Worm (Caenorhabditis elegans) whole organism, L4 larva: Measurements from ENCODE around the gene elo-7.

Experiments used
- F49E8.2 ChIP-seq: sonication (generic microtip); optimal IDR thresholded peaks from 2 replicates; lab custom pipeline; 2016; ENCODE audit warnings: missing compliant biosample characterization, mild to moderate bottlenecking, missing genetic modification characterization, borderline replicate concordance
- ZK337.2 ChIP-seq: fragments of 200-800 bp; sonication (Bioruptor generic); IDR thresholded peaks from 2 replicates; pipeline ENCODE4 v1.3.6; 2022; ENCODE audit warnings: missing genetic modification reagents, missing genetic modification characterization, missing compliant biosample characterization
- ZK546.5 ChIP-seq, 2 experiments: sonication (generic microtip); optimal IDR thresholded peaks; 2 replicates each; lab custom pipeline; 2017; ENCODE audit warnings: missing biosample characterization in 2 of 2, missing genetic modification characterization in 2 of 2
- arid-1 ChIP-seq: fragments of 200-800 bp; sonication (Bioruptor generic); conservative IDR thresholded peaks from 2 replicates; pipeline ENCODE4 v1.3.6; 2022; ENCODE audit warnings: missing genetic modification reagents, missing genetic modification characterization, missing compliant biosample characterization
- ces-1 ChIP-seq: fragments of 150-350 bp; sonication (generic microtip); optimal IDR thresholded peaks from 4 replicates; lab custom pipeline; 2014; ENCODE audit warnings: missing biosample characterization, missing genetic modification reagents, missing genetic modification characterization
- cey-2 ChIP-seq: sonication (generic microtip); optimal IDR thresholded peaks from 3 replicates; lab custom pipeline; 2017; ENCODE audit warnings: missing genetic modification characterization, mild to moderate bottlenecking, missing compliant biosample characterization, antibody characterized with exemption, borderline replicate concordance; ENCODE audit not compliant: insufficient read depth
- daf-12 ChIP-seq: fragments of 150-350 bp; optimal IDR thresholded peaks from 2 replicates; lab custom pipeline; 2014; ENCODE audit warnings: missing biosample characterization, missing genetic modification reagents, missing genetic modification characterization
- daf-16 ChIP-seq, 3 experiments: sonication (generic microtip); optimal IDR thresholded peaks; 2 replicates each; lab custom pipeline; 2016 to 2017; ENCODE audit warnings: missing genetic modification characterization in 3 of 3, missing genetic modification reagents in 3 of 3, mild to moderate bottlenecking in 2 of 3, missing compliant biosample characterization in 2 of 3, missing biosample characterization in 1 of 3, moderate library complexity in 1 of 3
- dmd-6 ChIP-seq: fragments of 200-800 bp; sonication (Bioruptor generic); IDR thresholded peaks from 2 replicates; pipeline ENCODE4 v1.3.6; 2022; ENCODE audit warnings: missing genetic modification reagents, missing genetic modification characterization, missing compliant biosample characterization
- dmd-8 ChIP-seq: fragments of 200-800 bp; sonication (Bioruptor generic); IDR thresholded peaks from 2 replicates; pipeline ENCODE4 v1.3.6; 2022; ENCODE audit warnings: missing genetic modification characterization, missing compliant biosample characterization
- dmd-9 ChIP-seq: fragments of 200-800 bp; sonication (Bioruptor generic); IDR thresholded peaks from 2 replicates; pipeline ENCODE4 v1.3.6; 2022; ENCODE audit warnings: missing genetic modification reagents, missing genetic modification characterization, missing compliant biosample characterization
- dve-1 ChIP-seq: sonication (generic microtip); optimal IDR thresholded peaks from 2 replicates; lab custom pipeline; 2017; ENCODE audit warnings: antibody characterized with exemption, mild to moderate bottlenecking, missing genetic modification characterization, missing compliant biosample characterization; ENCODE audit not compliant: insufficient read depth
- egl-27 ChIP-seq: sonication (generic microtip); optimal IDR thresholded peaks from 3 replicates; lab custom pipeline; 2017; ENCODE audit warnings: missing biosample characterization, missing genetic modification reagents, missing genetic modification characterization
- hlh-11 ChIP-seq: fragments of 200-800 bp; sonication (Bioruptor generic); optimal IDR thresholded peaks from 2 replicates; lab custom pipeline; 2018; ENCODE audit warnings: mild to moderate bottlenecking, missing genetic modification characterization, missing compliant biosample characterization
- hlh-30 ChIP-seq: sonication (generic microtip); optimal IDR thresholded peaks from 2 replicates; lab custom pipeline; 2017; ENCODE audit warnings: antibody characterized with exemption, mild to moderate bottlenecking, missing genetic modification characterization, missing compliant biosample characterization; ENCODE audit not compliant: insufficient read depth
- hmg-1.1 ChIP-seq: fragments of 200-800 bp; sonication (Bioruptor generic); IDR thresholded peaks from 2 replicates; pipeline ENCODE4 v1.3.6; 2022; ENCODE audit warnings: missing genetic modification reagents, missing genetic modification characterization, missing compliant biosample characterization
- jun-1 ChIP-seq: fragments of 150-350 bp; optimal IDR thresholded peaks from 2 replicates; lab custom pipeline; 2014; ENCODE audit warnings: missing biosample characterization, missing genetic modification reagents, missing genetic modification characterization
- lin-38 ChIP-seq: fragments of 200-800 bp; sonication (Bioruptor generic); IDR thresholded peaks from 2 replicates; pipeline ENCODE4 v1.3.6; 2022; ENCODE audit warnings: missing genetic modification reagents, missing genetic modification characterization, missing compliant biosample characterization
- lir-3 ChIP-seq: sonication (generic microtip); optimal IDR thresholded peaks from 2 replicates; lab custom pipeline; 2016; ENCODE audit warnings: mild to moderate bottlenecking, missing genetic modification characterization, missing compliant biosample characterization
- madf-5 ChIP-seq, 2 experiments: fragments of 200-800 bp; sonication (Bioruptor generic); IDR thresholded peaks; 2 replicates each; pipeline ENCODE4 v1.3.6; 2022; ENCODE audit warnings: missing compliant biosample characterization in 2 of 2, missing genetic modification characterization in 2 of 2
- mdl-1 ChIP-seq, 2 experiments: fragments of 150-350 bp in 1 of 2; sonication (generic microtip) in 1 of 2; optimal IDR thresholded peaks; 2 replicates each; lab custom pipeline; 2014 to 2017; ENCODE audit warnings: missing biosample characterization in 2 of 2, missing genetic modification characterization in 2 of 2
- mep-1 ChIP-seq: fragments of 150-350 bp; sonication (generic microtip); optimal IDR thresholded peaks from 3 replicates; lab custom pipeline; 2014; ENCODE audit warnings: missing biosample characterization, missing genetic modification characterization
- mxl-3 ChIP-seq: fragments of 200-800 bp; sonication (Bioruptor generic); optimal IDR thresholded peaks from 2 replicates; lab custom pipeline; 2018; ENCODE audit warnings: mild to moderate bottlenecking, missing genetic modification characterization, missing compliant biosample characterization
- nhr-10 ChIP-seq: fragments of 150-350 bp; optimal IDR thresholded peaks from 2 replicates; lab custom pipeline; 2014; ENCODE audit warnings: missing biosample characterization, missing genetic modification characterization
- nhr-11 ChIP-seq: fragments of 150-350 bp; optimal IDR thresholded peaks from 2 replicates; lab custom pipeline; 2014; ENCODE audit warnings: missing biosample characterization, missing genetic modification characterization
- nhr-111 ChIP-seq: fragments of 200-800 bp; sonication (Bioruptor generic); optimal IDR thresholded peaks from 2 replicates; lab custom pipeline; 2018; ENCODE audit warnings: mild to moderate bottlenecking, missing genetic modification characterization, missing compliant biosample characterization
- nhr-25 ChIP-seq: sonication (generic microtip); optimal IDR thresholded peaks from 2 replicates; lab custom pipeline; 2017; ENCODE audit warnings: missing genetic modification characterization, mild to moderate bottlenecking, missing compliant biosample characterization, antibody characterized with exemption, moderate library complexity, borderline replicate concordance; ENCODE audit not compliant: insufficient read depth
- nhr-28 ChIP-seq: fragments of 150-350 bp; optimal IDR thresholded peaks from 2 replicates; lab custom pipeline; 2014; ENCODE audit warnings: missing biosample characterization, missing genetic modification characterization
- nhr-41 ChIP-seq: fragments of 200-800 bp; sonication (Bioruptor generic); IDR thresholded peaks from 2 replicates; pipeline ENCODE4 v1.3.6; 2022; ENCODE audit warnings: missing genetic modification reagents, missing genetic modification characterization, missing compliant biosample characterization
- nhr-77 ChIP-seq: fragments of 150-350 bp; optimal IDR thresholded peaks from 2 replicates; lab custom pipeline; 2014; ENCODE audit warnings: missing biosample characterization, missing genetic modification characterization
- rbr-2 ChIP-seq: sonication (generic microtip); optimal IDR thresholded peaks from 2 replicates; lab custom pipeline; 2016; ENCODE audit warnings: missing genotype, missing genetic modification characterization, missing compliant biosample characterization
- saeg-2 ChIP-seq: fragments of 200-800 bp; sonication (Bioruptor generic); IDR thresholded peaks from 2 replicates; pipeline ENCODE4 v1.3.6; 2022; ENCODE audit warnings: missing genetic modification reagents, missing genetic modification characterization, missing compliant biosample characterization
- tag-97 ChIP-seq: fragments of 200-800 bp; sonication (Bioruptor generic); IDR thresholded peaks from 2 replicates; pipeline ENCODE4 v1.3.6; 2022; ENCODE audit warnings: missing genetic modification characterization, missing compliant biosample characterization
- unc-62 ChIP-seq, 3 experiments: fragments of 150-350 bp in 1 of 3; sonication (generic microtip); optimal IDR thresholded peaks in 2 of 3; peaks in 1 of 3; 1 replicate in 1 of 3; 2 replicates in 2 of 3; lab custom pipeline; 2014 to 2017; ENCODE audit warnings: missing biosample characterization in 3 of 3, missing genetic modification characterization in 3 of 3, missing genetic modification reagents in 3 of 3, missing genotype in 1 of 3
- zfp-2 ChIP-seq: sonication (generic microtip); optimal IDR thresholded peaks from 2 replicates; lab custom pipeline; 2016; ENCODE audit warnings: mild to moderate bottlenecking, missing genetic modification characterization, missing compliant biosample characterization

Gene elo-7

ce11 chrIV:9530768-9531167 lies 1.0 kb downstream of the elo-7 start (continued):
- no peak for TF ChIP-seq ces-1
- no peak for TF ChIP-seq nhr-41 (GFP tag; lab: Robert Waterston, UW)
- TF ChIP-seq unc-62 (GFP tag; optimal IDR thresholded peaks at IDR 0.05 in 1 of 2; lab: Kevin White, UChicago), result peak in 1 of 2 experiments; percentile 39
- TF ChIP-seq unc-62 (tag; optimal IDR thresholded peaks at IDR 0.05; lab: Kevin White, UChicago), result no peak
- no peak for TF ChIP-seq jun-1 (tag; lab: Kevin White, UChicago)
- TF ChIP-seq nhr-111, result no peak
- no peak for TF ChIP-seq F49E8.2 (tag; lab: Kevin White, UChicago)
- TF ChIP-seq hlh-30, result no peak
- TF ChIP-seq zfp-2 (tag; lab: Kevin White, UChicago), result no peak
- no peak for TF ChIP-seq mxl-3
- no peak for TF ChIP-seq lin-38 (GFP tag; lab: Robert Waterston, UW)
- TF ChIP-seq dmd-6 (GFP tag; lab: Robert Waterston, UW), result no peak
- no peak for TF ChIP-seq hlh-11 (tag; lab: Kevin White, UChicago)
- TF ChIP-seq hmg-1.1 (GFP tag; lab: Robert Waterston, UW), result no peak
- no peak for TF ChIP-seq arid-1 (GFP tag; lab: Robert Waterston, UW)
- no peak for TF ChIP-seq cey-2 (tag; lab: Kevin White, UChicago)
- no peak for TF ChIP-seq lir-3 (tag; lab: Kevin White, UChicago)
- no peak for TF ChIP-seq tag-97

ce11 chrIV:9533071-9533470 lies 3.3 kb downstream of the elo-7 start, which contains the start of gene F56H11.2:
F56H11.2 (minus strand) TSS chrIV:9533171.
- TF ChIP-seq daf-16 (GFP tag; optimal IDR thresholded peaks at IDR 0.05; lab: Kevin White, UChicago) (no peak), daf-16 (tag; optimal IDR thresholded peaks at IDR 0.05; lab: Kevin White, UChicago) (peak; percentile 20), saeg-2 (GFP tag; lab: Robert Waterston, UW) (no peak), egl-27 (no peak), dmd-8 (no peak), madf-5 (GFP tag; IDR thresholded peaks at IDR 0.05; lab: Robert Waterston, UW) (no peak)
- TF ChIP-seq, all 104 proteins: peak for 1

- TF ChIP-seq unc-62 (GFP tag; optimal IDR thresholded peaks at IDR 0.05 in 1 of 2; lab: Kevin White, UChicago) (peak in 1 of 2 experiments; percentile 93), unc-62 (tag; optimal IDR thresholded peaks at IDR 0.05; lab: Kevin White, UChicago) (no peak), rbr-2 (no peak), jun-1 (tag; lab: Kevin White, UChicago) (no peak), nhr-28 (tag; lab: Kevin White, UChicago) (peak; percentile 59), mdl-1 (tag; optimal IDR thresholded peaks at IDR 0.05; lab: Kevin White, UChicago) (no peak), hlh-30 (peak; percentile 89), nhr-25 (peak; percentile 49), hlh-11 (tag; lab: Kevin White, UChicago) (peak; percentile 32), nhr-10 (tag; lab: Kevin White, UChicago) (no peak), dve-1 (tag; lab: Kevin White, UChicago) (peak; percentile 63), ZK337.2 (no peak), nhr-11 (tag; lab: Kevin White, UChicago) (no peak), dmd-9 (GFP tag; lab: Robert Waterston, UW) (no peak), hmg-1.1 (GFP tag; lab: Robert Waterston, UW) (no peak), mxl-3 (peak; percentile 10), nhr-77 (tag; lab: Kevin White, UChicago) (peak; percentile 21), ZK546.5 (tag; optimal IDR thresholded peaks at IDR 0.05; lab: Kevin White, UChicago) (no peak), dmd-6 (GFP tag; lab: Robert Waterston, UW) (no peak), daf-12 (tag; lab: Kevin White, UChicago) (no peak), mep-1 (tag; lab: Kevin White, UChicago) (peak; percentile 58)
These were observed 4.6 kb downstream of the elo-7 start for ce11 chrIV:9534342-9534741.
